Fruit fly (Drosophila melanogaster) whole organism, embryonic: ENCODE results near the gene Gr64b.

ENCODE experiments used
- Bdp1 ChIP-seq: fragments of 200-800 bp; sonication (Bioruptor generic); optimal IDR thresholded peaks from 3 replicates; lab custom pipeline; 2016; ENCODE audit warnings: missing biosample characterization, missing genetic modification characterization
- Blimp-1 ChIP-seq: fragments of 200-800 bp; sonication (Bioruptor generic); optimal IDR thresholded peaks from 3 replicates; lab custom pipeline; 2018; ENCODE audit warnings: missing biosample characterization, missing genetic modification characterization, mild to moderate bottlenecking, moderate library complexity, missing genetic modification reagents
- C15 ChIP-seq: fragments of 200-800 bp; sonication (Bioruptor generic); IDR thresholded peaks from 3 replicates; pipeline ENCODE4 v1.3.6; 2022; ENCODE audit warnings: missing biosample characterization, missing genetic modification characterization
- CG10267 ChIP-seq: fragments of 200-800 bp; sonication (Bioruptor generic); optimal IDR thresholded peaks from 2 replicates; lab custom pipeline; 2018; ENCODE audit warnings: missing biosample characterization, mild to moderate bottlenecking, missing genetic modification characterization, moderate library complexity
- CG10979 ChIP-seq: fragments of 200-800 bp; sonication (Bioruptor generic); optimal IDR thresholded peaks from 2 replicates; lab custom pipeline; 2018; ENCODE audit warnings: missing biosample characterization, mild to moderate bottlenecking, missing genetic modification characterization, moderate library complexity
- CG11093 ChIP-seq: fragments of 200-800 bp; sonication (Bioruptor generic); IDR thresholded peaks from 3 replicates; pipeline ENCODE4 v1.3.6; 2022; ENCODE audit warnings: missing biosample characterization, missing genetic modification characterization
- CG11504 ChIP-seq: fragments of 200-800 bp; sonication (Bioruptor generic); optimal IDR thresholded peaks from 3 replicates; lab custom pipeline; 2019; ENCODE audit warnings: missing biosample characterization, mild to moderate bottlenecking, missing genetic modification characterization, moderate library complexity
- CG12391 ChIP-seq: fragments of 200-800 bp; sonication (Bioruptor generic); optimal IDR thresholded peaks from 3 replicates; lab custom pipeline; 2018; ENCODE audit warnings: missing biosample characterization, mild to moderate bottlenecking, missing genetic modification characterization, moderate library complexity
- CG14710 ChIP-seq: fragments of 200-800 bp; sonication (Bioruptor generic); optimal IDR thresholded peaks from 3 replicates; lab custom pipeline; 2019; ENCODE audit warnings: missing biosample characterization, mild to moderate bottlenecking, missing genetic modification characterization, moderate library complexity
- CG15269 ChIP-seq: fragments of 200-800 bp; sonication (Bioruptor generic); optimal IDR thresholded peaks from 2 replicates; lab custom pipeline; 2018; ENCODE audit warnings: missing biosample characterization, mild to moderate bottlenecking, missing genetic modification characterization, moderate library complexity
- CG1529 ChIP-seq: fragments of 200-800 bp; sonication (Bioruptor generic); optimal IDR thresholded peaks from 3 replicates; lab custom pipeline; 2018; ENCODE audit warnings: missing biosample characterization, missing genetic modification characterization
- CG2712 ChIP-seq: fragments of 200-800 bp; optimal IDR thresholded peaks from 3 replicates; lab custom pipeline; 2019; ENCODE audit warnings: missing biosample characterization, mild to moderate bottlenecking, missing genetic modification characterization, moderate library complexity
- CG31441 ChIP-seq: fragments of 200-800 bp; sonication (Bioruptor generic); IDR thresholded peaks from 2 replicates; pipeline ENCODE4 v1.3.6; 2022; ENCODE audit warnings: missing biosample characterization, missing genetic modification characterization
- CG32767 ChIP-seq: fragments of 200-800 bp; sonication (Bioruptor generic); IDR thresholded peaks from 2 replicates; pipeline ENCODE4 v1.3.6; 2022; ENCODE audit warnings: missing biosample characterization, missing genetic modification characterization
- CG4360 ChIP-seq: fragments of 200-800 bp; sonication (Bioruptor generic); IDR thresholded peaks from 2 replicates; pipeline ENCODE4 v1.3.6; 2022; ENCODE audit warnings: missing biosample characterization, missing genetic modification characterization
- CG7839 ChIP-seq: fragments of 200-800 bp; sonication (Bioruptor generic); optimal IDR thresholded peaks from 3 replicates; lab custom pipeline; 2018; ENCODE audit warnings: missing biosample characterization, mild to moderate bottlenecking, missing genetic modification characterization, moderate library complexity
- CG8359 ChIP-seq: fragments of 200-800 bp; sonication (Bioruptor generic); optimal IDR thresholded peaks from 2 replicates; lab custom pipeline; 2017; ENCODE audit warnings: missing biosample characterization, mild to moderate bottlenecking, missing genetic modification characterization, borderline replicate concordance
- CG9609 ChIP-seq: fragments of 200-800 bp; sonication (Bioruptor generic); optimal IDR thresholded peaks from 3 replicates; lab custom pipeline; 2016; ENCODE audit warnings: missing biosample characterization, missing genetic modification characterization
- Camta ChIP-seq: fragments of 200-800 bp; sonication (Bioruptor generic); optimal IDR thresholded peaks from 2 replicates; lab custom pipeline; 2016; ENCODE audit warnings: missing biosample characterization, missing genetic modification characterization
- CoRest ChIP-seq: fragments of 200-800 bp; sonication (Bioruptor generic); optimal IDR thresholded peaks from 3 replicates; lab custom pipeline; 2018; ENCODE audit warnings: missing biosample characterization, mild to moderate bottlenecking, missing genetic modification characterization, moderate library complexity
- D ChIP-seq, 2 experiments: fragments of 200-800 bp in 1 of 2; fragments of >200 bp in 1 of 2; sonication (Bioruptor generic) in 1 of 2; optimal IDR thresholded peaks; 2 replicates in 1 of 2; 3 replicates in 1 of 2; lab custom pipeline; 2017; ENCODE audit warnings: mild to moderate bottlenecking in 1 of 2, missing biosample characterization in 1 of 2, missing genetic modification characterization in 1 of 2, missing genetic modification reagents in 1 of 2
- D19A ChIP-seq: fragments of 200-800 bp; optimal IDR thresholded peaks from 3 replicates; lab custom pipeline; 2019; ENCODE audit warnings: missing biosample characterization, mild to moderate bottlenecking, missing genetic modification characterization, moderate library complexity
- D19B ChIP-seq: fragments of 200-800 bp; sonication (Bioruptor generic); optimal IDR thresholded peaks from 2 replicates; lab custom pipeline; 2017; ENCODE audit warnings: missing biosample characterization, mild to moderate bottlenecking, missing genetic modification characterization
- Dip3 ChIP-seq: fragments of 200-800 bp; sonication (Bioruptor generic); optimal IDR thresholded peaks from 3 replicates; lab custom pipeline; 2016; ENCODE audit warnings: missing biosample characterization, missing genetic modification characterization
- Dp ChIP-seq: fragments of 200-800 bp; sonication (Bioruptor generic); optimal IDR thresholded peaks from 2 replicates; lab custom pipeline; 2018; ENCODE audit warnings: missing biosample characterization, mild to moderate bottlenecking, missing genetic modification characterization, moderate library complexity
- Drgx ChIP-seq: fragments of 200-800 bp; sonication (Bioruptor generic); IDR thresholded peaks from 2 replicates; pipeline ENCODE4 v1.3.6; 2022; ENCODE audit warnings: missing biosample characterization, missing genetic modification characterization
- Eip74EF ChIP-seq, 2 experiments: fragments of 200-800 bp in 1 of 2; fragments of >200 bp in 1 of 2; sonication (Bioruptor generic) in 1 of 2; optimal IDR thresholded peaks; 2 replicates each; lab custom pipeline; 2017 to 2019; ENCODE audit warnings: missing biosample characterization in 2 of 2, missing genetic modification characterization in 2 of 2, mild to moderate bottlenecking in 1 of 2, moderate library complexity in 1 of 2
- Lhr ChIP-seq: fragments of 200-800 bp; sonication (Bioruptor generic); optimal IDR thresholded peaks from 3 replicates; lab custom pipeline; 2017; ENCODE audit warnings: mild to moderate bottlenecking, missing biosample characterization, missing genetic modification reagents, missing genetic modification characterization
- PHDP ChIP-seq: fragments of 200-800 bp; sonication (Bioruptor generic); optimal IDR thresholded peaks from 3 replicates; lab custom pipeline; 2018; ENCODE audit warnings: missing biosample characterization, mild to moderate bottlenecking, missing genetic modification characterization, moderate library complexity
- Sox100B ChIP-seq: fragments of 200-800 bp; sonication (Bioruptor generic); optimal IDR thresholded peaks from 3 replicates; lab custom pipeline; 2018; ENCODE audit warnings: missing biosample characterization, mild to moderate bottlenecking, missing genetic modification characterization
- YL-1 ChIP-seq: fragments of 200-800 bp; sonication (Bioruptor generic); optimal IDR thresholded peaks from 3 replicates; lab custom pipeline; 2017; ENCODE audit warnings: missing biosample characterization, mild to moderate bottlenecking, missing genetic modification characterization
- ato ChIP-seq: fragments of 200-800 bp; sonication (Bioruptor generic); IDR thresholded peaks from 2 replicates; pipeline ENCODE4 v1.3.6; 2022; ENCODE audit warnings: missing biosample characterization, missing genetic modification characterization; ENCODE audit not compliant: partially characterized antibody
- cg ChIP-seq: fragments of 200-800 bp; sonication (Bioruptor generic); optimal IDR thresholded peaks from 3 replicates; lab custom pipeline; 2019; ENCODE audit warnings: missing biosample characterization, mild to moderate bottlenecking, missing genetic modification characterization, moderate library complexity
- chif ChIP-seq, 2 experiments: fragments of 200-800 bp; sonication (Bioruptor generic); optimal IDR thresholded peaks; 3 replicates each; lab custom pipeline; 2016; ENCODE audit warnings: missing biosample characterization in 2 of 2, missing genetic modification characterization in 2 of 2
- disco-r ChIP-seq: fragments of 200-800 bp; sonication (Bioruptor generic); optimal IDR thresholded peaks from 2 replicates; lab custom pipeline; 2016; ENCODE audit warnings: missing biosample characterization, missing genetic modification characterization
- dmrt99B ChIP-seq: fragments of 200-800 bp; sonication (Bioruptor generic); optimal IDR thresholded peaks from 2 replicates; lab custom pipeline; 2018; ENCODE audit warnings: missing biosample characterization, mild to moderate bottlenecking, missing genetic modification characterization, moderate library complexity
- fru ChIP-seq: fragments of >200 bp; optimal IDR thresholded peaks from 2 replicates; lab custom pipeline; 2017
- gcm2 ChIP-seq: fragments of 200-800 bp; sonication (Bioruptor generic); optimal IDR thresholded peaks from 2 replicates; lab custom pipeline; 2016; ENCODE audit warnings: missing biosample characterization, missing genetic modification characterization
- gem ChIP-seq: fragments of 200-800 bp; sonication (Bioruptor generic); optimal IDR thresholded peaks from 2 replicates; lab custom pipeline; 2019; ENCODE audit warnings: missing biosample characterization, mild to moderate bottlenecking, missing genetic modification characterization, moderate library complexity
- gsb ChIP-seq: fragments of 200-800 bp; sonication (Bioruptor generic); IDR thresholded peaks from 2 replicates; pipeline ENCODE4 v1.3.6; 2022; ENCODE audit warnings: missing biosample characterization, missing genetic modification characterization
- lola ChIP-seq, 3 experiments: fragments of >200 bp in 2 of 3; fragments of 200-800 bp in 1 of 3; sonication (Bioruptor generic) in 1 of 3; optimal IDR thresholded peaks; 2 replicates each; lab custom pipeline; 2017 to 2019; ENCODE audit warnings: missing biosample characterization in 3 of 3, missing genetic modification characterization in 3 of 3, mild to moderate bottlenecking in 1 of 3, moderate library complexity in 1 of 3
- nerfin-1 ChIP-seq: fragments of 200-800 bp; sonication (Bioruptor generic); optimal IDR thresholded peaks from 3 replicates; lab custom pipeline; 2019; ENCODE audit warnings: missing biosample characterization, mild to moderate bottlenecking, missing genetic modification characterization, moderate library complexity
- pfk ChIP-seq: fragments of 200-800 bp; sonication (Bioruptor generic); optimal IDR thresholded peaks from 2 replicates; lab custom pipeline; 2018; ENCODE audit warnings: missing biosample characterization, mild to moderate bottlenecking, missing genetic modification characterization, moderate library complexity
- phol ChIP-seq: fragments of 200-800 bp; sonication (Bioruptor generic); optimal IDR thresholded peaks from 3 replicates; lab custom pipeline; 2018; ENCODE audit warnings: missing biosample characterization, mild to moderate bottlenecking, missing genetic modification characterization, moderate library complexity
- repo ChIP-seq: fragments of 200-800 bp; sonication (Bioruptor generic); optimal IDR thresholded peaks from 2 replicates; lab custom pipeline; 2016; ENCODE audit warnings: missing biosample characterization, missing genetic modification characterization
- row ChIP-seq: fragments of 200-800 bp; sonication (Bioruptor generic); IDR thresholded peaks from 3 replicates; pipeline ENCODE4 v1.3.6; 2022; ENCODE audit warnings: missing biosample characterization, missing genetic modification characterization
- sens ChIP-seq: fragments of 200-800 bp; sonication (Bioruptor generic); peaks from one replicate; lab custom pipeline; 2016; ENCODE audit warnings: missing biosample characterization, missing genetic modification characterization
- sob ChIP-seq: fragments of 200-800 bp; sonication (Bioruptor generic); IDR thresholded peaks from 2 replicates; pipeline ENCODE4 v1.3.6; 2022; ENCODE audit warnings: missing biosample characterization, missing genetic modification characterization
- vnd ChIP-seq: fragments of 200-800 bp; sonication (Bioruptor generic); IDR thresholded peaks from 3 replicates; pipeline ENCODE4 v1.3.6; 2022; ENCODE audit warnings: missing biosample characterization, missing genetic modification characterization; ENCODE audit not compliant: partially characterized antibody
- wdn ChIP-seq: fragments of 200-800 bp; sonication (Bioruptor generic); IDR thresholded peaks from 2 replicates; pipeline ENCODE4 v1.3.6; 2022; ENCODE audit warnings: missing biosample characterization, missing genetic modification characterization

The Gr64b gene

DNA sequence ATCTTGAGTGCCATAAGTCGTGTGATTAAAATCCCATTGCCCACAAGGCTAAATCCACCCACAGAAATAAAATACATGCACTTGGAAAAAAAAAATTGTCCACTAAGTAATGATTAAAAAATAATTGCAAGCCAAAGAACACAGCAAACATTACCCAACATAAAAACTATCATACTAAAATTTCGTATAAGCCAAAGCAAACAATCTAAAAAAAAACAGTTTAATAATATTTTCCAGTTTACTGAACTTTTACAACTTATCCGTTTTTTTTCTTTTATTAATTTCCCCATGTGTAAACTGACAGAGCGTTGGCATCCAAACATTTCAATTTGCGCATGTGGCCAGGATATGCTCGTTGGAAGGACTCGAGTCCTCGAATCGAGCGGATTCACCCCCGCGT is 51.9 kb downstream of the Gr64b start:
- TF ChIP-seq lola (GFP tag; optimal IDR thresholded peaks at IDR 0.05; lab: Kevin White, UChicago) (peak in 1 of 3 experiments; percentile 1), PHDP (tag; lab: Kevin White, UChicago) (peak; percentile 0), Bdp1 (GFP tag; lab: Kevin White, UChicago) (no peak), dmrt99B (tag; lab: Kevin White, UChicago) (peak; percentile 38), D19A (tag; lab: Kevin White, UChicago) (peak; percentile 0), disco-r (GFP tag; lab: Kevin White, UChicago) (no peak), pfk (no peak), Camta (no peak), gsb (no peak), repo (no peak), wdn (no peak), CG12391 (tag; lab: Kevin White, UChicago) (peak; percentile 8), CG15269 (tag; lab: Kevin White, UChicago) (no peak), sens (GFP tag; lab: Kevin White, UChicago) (peak; percentile 83), gcm2 (GFP tag; lab: Kevin White, UChicago) (no peak), gem (peak; percentile 46), CG7839 (peak; percentile 27), Blimp-1 (GFP tag; lab: Kevin White, UChicago) (peak; percentile 44), row (GFP tag; lab: Robert Waterston, UW) (0 out of 3 replicates have a peak, but pooled peaks have one; percentile 36), CG14710 (peak; percentile 14), D19B (GFP tag; lab: Kevin White, UChicago) (no peak), CoRest (no peak), CG11504 (tag; lab: Kevin White, UChicago) (peak; percentile 52), CG4360 (GFP tag; lab: Robert Waterston, UW) (no peak), chif (GFP tag; optimal IDR thresholded peaks at IDR 0.05; lab: Kevin White, UChicago) (no peak), CG10979 (tag; lab: Kevin White, UChicago) (peak; percentile 47), cg (GFP tag; lab: Kevin White, UChicago) (no peak), CG8359 (no peak), Drgx (GFP tag; lab: Robert Waterston, UW) (no peak), CG2712 (tag; lab: Kevin White, UChicago) (peak; percentile 33), Lhr (no peak), ato (GFP tag; lab: Robert Waterston, UW) (no peak), nerfin-1 (tag; lab: Kevin White, UChicago) (peak; percentile 70), CG32767 (no peak), vnd (GFP tag; lab: Robert Waterston, UW) (no peak), Dip3 (GFP tag; lab: Kevin White, UChicago) (no peak), fru (lab: Kevin White, UChicago) (no peak), CG10267 (peak; percentile 7), CG1529 (no peak), YL-1 (GFP tag; lab: Kevin White, UChicago) (no peak), CG9609 (GFP tag; lab: Kevin White, UChicago) (no peak), Dp (GFP tag; lab: Kevin White, UChicago) (no peak), phol (tag; lab: Kevin White, UChicago) (peak; percentile 30), Eip74EF (GFP tag; optimal IDR thresholded peaks at IDR 0.05; lab: Kevin White, UChicago) (no peak), D (optimal IDR thresholded peaks at IDR 0.05; lab: Kevin White, UChicago) (no peak), D (GFP tag; optimal IDR thresholded peaks at IDR 0.05; lab: Kevin White, UChicago) (peak; percentile 6), sob (no peak), CG31441 (GFP tag; lab: Robert Waterston, UW) (0 out of 2 replicates have a peak, but pooled peaks have one; percentile 13), CG11093 (GFP tag; lab: Robert Waterston, UW) (no peak), C15 (GFP tag; lab: Robert Waterston, UW) (no peak), Sox100B (peak; percentile 20)
